Fruit fly (Drosophila melanogaster): ENCODE data around the gene CG5895.

CG5895 gene

dm6 chr3L:16045831-16046336, 10.6 kb downstream of the CG5895 start (continued):
- TF ChIP-seq exex (tag; optimal IDR thresholded peaks at IDR 0.05) (peak; percentile 77), CG17186 (GFP tag; optimal IDR thresholded peaks at IDR 0.05) (peak; percentile 68), fd102C (GFP tag; optimal IDR thresholded peaks at IDR 0.05) (peak; percentile 43), gsb (GFP tag; IDR thresholded peaks at IDR 0.05) (peak; percentile 80), ara (GFP tag; IDR thresholded peaks at IDR 0.05) (peak; percentile 95), CkIIα-i1 (GFP tag; IDR thresholded peaks at IDR 0.05) (no peak), CG8944 (GFP tag; optimal IDR thresholded peaks at IDR 0.05) (peak; percentile 82), D19A (tag; optimal IDR thresholded peaks at IDR 0.05) (peak; percentile 86), CG17829 (tag; optimal IDR thresholded peaks at IDR 0.05) (peak; percentile 97), CG17568 (GFP tag; optimal IDR thresholded peaks at IDR 0.05) (peak; percentile 92), CG17361 (GFP tag; IDR thresholded peaks at IDR 0.05) (peak; percentile 88), eve (GFP tag; optimal IDR thresholded peaks at IDR 0.05) (peak in 1 of 2 experiments; percentile 94), inv (GFP tag; IDR thresholded peaks at IDR 0.05; ENCODE audit: partially characterized antibody) (no peak), CG2199 (GFP tag; IDR thresholded peaks at IDR 0.05) (peak; percentile 68; the same call in 1 of the 3 replicates), CG8478 (optimal IDR thresholded peaks at IDR 0.05) (no peak), CG2875 (GFP tag; optimal IDR thresholded peaks at IDR 0.05) (peak; percentile 85), h (optimal IDR thresholded peaks at IDR 0.05) (no peak), CG7839 (tag; optimal IDR thresholded peaks at IDR 0.05) (peak; percentile 94), Lhr (GFP tag; optimal IDR thresholded peaks at IDR 0.05) (peak; percentile 67), ro (GFP tag; IDR thresholded peaks at IDR 0.05) (0 out of 2 replicates have a peak, but pooled peaks have one; percentile 60), CG34422 (GFP tag; IDR thresholded peaks at IDR 0.05) (peak; percentile 92), cato (GFP tag; optimal IDR thresholded peaks at IDR 0.05; ENCODE audit: borderline replicate concordance) (peak; percentile 25), CG6272 (GFP tag; IDR thresholded peaks at IDR 0.05) (peak; percentile 82), Sin3A (optimal IDR thresholded peaks at IDR 0.05) (no peak), Lpt (GFP tag; optimal IDR thresholded peaks at IDR 0.05) (no peak), gcm2 (GFP tag; optimal IDR thresholded peaks at IDR 0.05) (peak; percentile 92), nmo (GFP tag; optimal IDR thresholded peaks at IDR 0.05) (peak; percentile 90), CG17328 (GFP tag; IDR thresholded peaks at IDR 0.05) (peak; percentile 94), esg (GFP tag; conservative IDR thresholded peaks at IDR 0.05) (peak; percentile 83), vfl (GFP tag; optimal IDR thresholded peaks at IDR 0.05) (peak; percentile 88), row (GFP tag; IDR thresholded peaks at IDR 0.05) (peak; percentile 97), E2f2 (GFP tag; IDR thresholded peaks at IDR 0.05) (peak; percentile 70), z (GFP tag; IDR thresholded peaks at IDR 0.05) (peak; percentile 77; the same call in 2 of the 3 replicates), Neu2 (GFP tag; optimal IDR thresholded peaks at IDR 0.05; ENCODE audit: borderline replicate concordance) (peak; percentile 30), Opbp (GFP tag; IDR thresholded peaks at IDR 0.05; ENCODE audit: partially characterized antibody) (no peak), tx (GFP tag; optimal IDR thresholded peaks at IDR 0.05) (peak; percentile 79), sima (GFP tag; optimal IDR thresholded peaks at IDR 0.05) (peak; percentile 64), Nf-YA (GFP tag; IDR thresholded peaks at IDR 0.05) (peak; percentile 74; the same call in 1 of the 2 replicates), mirr (GFP tag; optimal IDR thresholded peaks at IDR 0.05) (peak; percentile 85), so (GFP tag; IDR thresholded peaks at IDR 0.05) (peak; percentile 92), CG4730 (GFP tag; IDR thresholded peaks at IDR 0.05) (peak; percentile 87), Dll (GFP tag; IDR thresholded peaks at IDR 0.05; ENCODE audit: partially characterized antibody) (no peak), CG4404 (GFP tag; IDR thresholded peaks at IDR 0.05) (peak; percentile 72), Mes4 (GFP tag; optimal IDR thresholded peaks at IDR 0.05) (peak; percentile 80), salm (tag; optimal IDR thresholded peaks at IDR 0.05) (peak; percentile 96), Doc3 (GFP tag; IDR thresholded peaks at IDR 0.05; ENCODE audit: partially characterized antibody) (no peak), hb (GFP tag; IDR thresholded peaks at IDR 0.05; ENCODE audit: partially characterized antibody) (no peak), ranshi (GFP tag; IDR thresholded peaks at IDR 0.05) (peak; percentile 90), CG17802 (tag; optimal IDR thresholded peaks at IDR 0.05) (peak; percentile 10), CG31365 (tag; optimal IDR thresholded peaks at IDR 0.05) (peak; percentile 73), CG12236 (GFP tag; optimal IDR thresholded peaks at IDR 0.05) (peak; percentile 86), NK7.1 (GFP tag; optimal IDR thresholded peaks at IDR 0.05) (peak; percentile 88)
